Worm (Caenorhabditis elegans): ENCODE data around the gene B0272.3.

B0272.3 gene

DNA sequence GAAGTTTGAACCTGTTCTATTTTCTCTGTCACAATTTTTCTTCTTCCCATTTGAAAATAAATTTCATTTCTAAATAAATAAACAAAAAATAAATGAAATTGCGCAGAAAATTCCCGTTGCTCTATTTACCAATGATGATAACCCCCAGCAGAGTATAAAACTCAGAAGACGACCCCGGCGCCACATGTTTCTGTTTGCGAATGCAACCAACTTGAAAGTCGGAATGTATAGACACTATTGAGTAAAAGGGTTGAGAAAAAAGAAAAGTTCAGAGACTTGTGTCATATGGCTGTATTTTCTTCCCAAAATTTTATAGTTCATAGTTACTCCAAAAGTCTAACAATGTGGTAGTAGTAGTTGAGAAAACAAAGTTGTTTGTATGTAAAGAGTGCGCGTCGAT, 19.6 kb upstream of the B0272.3 start:
- TF ChIP-seq tbx-8 (GFP tag; optimal IDR thresholded peaks at IDR 0.05) (no peak), unc-62 (GFP tag; optimal IDR thresholded peaks at IDR 0.05) (no peak), M03D4.4 (tag; optimal IDR thresholded peaks at IDR 0.05) (no peak), nhr-28 (tag; optimal IDR thresholded peaks at IDR 0.05) (no peak), zip-8 (tag; optimal IDR thresholded peaks at IDR 0.05) (no peak), sptf-1 (tag; optimal IDR thresholded peaks at IDR 0.05) (no peak), drap-1 (GFP tag; optimal IDR thresholded peaks at IDR 0.05) (no peak), mep-1 (tag; optimal IDR thresholded peaks at IDR 0.05) (no peak), cnd-1 (tag; optimal IDR thresholded peaks at IDR 0.05) (no peak), unc-39 (tag; optimal IDR thresholded peaks at IDR 0.05) (no peak), nhr-76 (tag; optimal IDR thresholded peaks at IDR 0.05) (no peak), mab-5 (tag; optimal IDR thresholded peaks at IDR 0.05) (no peak), hlh-1 (tag; optimal IDR thresholded peaks at IDR 0.05) (no peak), mls-2 (tag; optimal IDR thresholded peaks at IDR 0.05) (no peak), lsy-2 (tag; optimal IDR thresholded peaks at IDR 0.05) (no peak), snpc-4 (tag; optimal IDR thresholded peaks at IDR 0.05) (no peak)

DNA sequence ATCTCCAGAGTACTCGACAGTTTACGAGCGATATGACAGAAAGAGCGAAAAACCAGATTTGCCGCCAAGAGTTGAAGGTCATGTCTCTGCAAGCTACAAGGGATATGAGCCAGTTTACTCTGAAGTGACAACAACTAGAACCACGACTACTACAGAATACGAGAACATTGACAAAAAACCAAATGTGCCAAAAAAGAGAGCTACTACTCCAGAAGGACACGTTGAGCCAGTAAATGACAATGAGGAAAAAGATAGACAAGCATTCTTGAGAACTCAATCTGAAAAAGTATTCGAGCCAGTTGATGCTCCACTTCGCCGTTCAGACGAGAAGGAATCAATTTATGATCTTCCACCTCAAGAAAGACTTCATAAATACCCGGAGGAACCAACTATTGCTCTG, 13.9 kb upstream of the B0272.3 start:
- TF ChIP-seq sptf-1 (tag; optimal IDR thresholded peaks at IDR 0.05) = no peak
- TF ChIP-seq ces-1 (GFP tag; optimal IDR thresholded peaks at IDR 0.05) = no peak
- no peak for TF ChIP-seq nhr-12 (tag; optimal IDR thresholded peaks at IDR 0.05)
- TF ChIP-seq nhr-76 (tag; optimal IDR thresholded peaks at IDR 0.05) = no peak
- TF ChIP-seq ceh-39 (tag; optimal IDR thresholded peaks at IDR 0.05) = no peak
- TF ChIP-seq bed-3 (GFP tag; optimal IDR thresholded peaks at IDR 0.05) = no peak
- TF ChIP-seq lin-13 (tag; optimal IDR thresholded peaks at IDR 0.05) = no peak
- no peak for TF ChIP-seq unc-39 (tag; optimal IDR thresholded peaks at IDR 0.05)
- no peak for TF ChIP-seq blmp-1 (tag; optimal IDR thresholded peaks at IDR 0.05)
- TF ChIP-seq unc-120 (tag; optimal IDR thresholded peaks at IDR 0.05; ENCODE audit: poor library complexity, severe bottlenecking) = no peak
- no peak for TF ChIP-seq ceh-43 (GFP tag; optimal IDR thresholded peaks at IDR 0.05)
- no peak for TF ChIP-seq mep-1 (tag; optimal IDR thresholded peaks at IDR 0.05)
- no peak for TF ChIP-seq flh-1 (GFP tag; optimal IDR thresholded peaks at IDR 0.05)
- TF ChIP-seq tbx-8 (GFP tag; optimal IDR thresholded peaks at IDR 0.05) = no peak
- TF ChIP-seq zip-8 (tag; optimal IDR thresholded peaks at IDR 0.05) = no peak

DNA sequence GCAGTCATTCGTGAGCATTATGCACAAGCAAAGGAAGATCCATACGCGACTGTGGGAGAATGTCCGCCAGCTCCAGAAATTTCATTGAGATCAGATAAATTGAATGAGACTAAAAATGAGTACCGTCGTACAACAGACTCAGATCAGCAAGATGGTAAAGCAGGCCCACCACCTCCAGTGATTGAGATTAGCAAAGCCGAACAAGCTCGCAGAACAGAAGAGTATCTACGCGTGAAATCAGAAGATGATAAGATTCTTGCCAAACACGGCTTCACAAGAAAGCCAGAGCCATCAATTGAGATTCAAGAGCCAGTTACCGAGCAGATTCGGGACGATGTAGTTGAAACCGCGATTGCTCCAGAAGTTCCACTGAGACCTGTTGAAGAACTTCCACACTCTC, 13.3 kb upstream of the B0272.3 start:
- TF ChIP-seq snpc-4 (tag; optimal IDR thresholded peaks at IDR 0.05) (no peak), elt-1 (tag; optimal IDR thresholded peaks at IDR 0.05; ENCODE audit: borderline replicate concordance, insufficient read depth) (no peak), ces-1 (GFP tag; optimal IDR thresholded peaks at IDR 0.05) (no peak), lin-32 (GFP tag; optimal IDR thresholded peaks at IDR 0.05) (no peak), cnd-1 (tag; optimal IDR thresholded peaks at IDR 0.05) (no peak), lsy-2 (tag; optimal IDR thresholded peaks at IDR 0.05) (no peak), elt-3 (tag; optimal IDR thresholded peaks at IDR 0.05) (no peak)

DNA sequence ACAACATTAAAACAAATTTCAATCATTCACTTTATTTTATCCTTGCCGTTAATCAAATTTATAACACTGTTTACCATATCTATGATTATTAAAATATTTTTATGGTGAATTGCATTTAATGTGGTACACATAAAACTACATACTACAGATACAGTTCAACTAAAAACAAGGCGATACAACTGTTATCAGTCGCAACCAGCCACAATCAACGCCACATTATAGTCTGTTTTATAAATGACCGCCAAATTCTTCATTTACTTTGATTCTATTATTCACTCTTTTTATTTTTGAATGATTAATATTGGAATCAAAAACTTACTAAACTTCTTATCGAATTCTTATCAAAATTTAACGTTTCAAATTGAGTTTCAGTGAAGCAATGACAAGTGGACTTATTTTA, 3.2 kb upstream of the B0272.3 start, which contains the start of gene B0272.4:
B0272.4 (plus strand) TSS at position 373 of the 400 bp plus-strand sequence.
- TF ChIP-seq cnd-1 (tag; optimal IDR thresholded peaks at IDR 0.05) = no peak

DNA sequence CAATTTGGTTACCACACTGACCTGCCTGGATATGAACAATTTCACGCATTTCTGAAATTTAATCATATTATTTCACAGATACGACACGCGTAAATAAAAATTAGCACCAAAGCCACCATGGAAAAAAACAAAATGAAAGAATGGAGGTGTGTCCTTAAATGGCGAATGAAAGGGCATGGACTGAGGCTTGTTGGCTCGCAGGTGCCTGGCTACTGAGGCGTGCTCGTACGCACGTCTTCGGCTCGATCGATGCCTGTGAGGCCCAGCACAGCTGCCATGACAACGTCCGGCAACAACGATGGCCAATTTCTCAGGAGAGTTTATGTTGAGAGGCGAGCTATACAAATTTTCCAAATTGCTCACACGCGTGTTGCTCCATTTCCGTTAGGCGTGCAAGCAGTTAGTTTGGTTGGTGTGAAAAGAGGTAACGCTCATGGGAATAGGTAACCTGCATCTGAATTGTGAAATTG, 5.6 kb downstream of the B0272.3 start, which contains the start of gene tbb-4:
tbb-4 (minus strand) TSS at position 51 of the 470 bp plus-strand sequence.
- TF ChIP-seq hlh-1 (tag; optimal IDR thresholded peaks at IDR 0.05) = no peak
- peak; percentile 51 for TF ChIP-seq lin-32 (GFP tag; optimal IDR thresholded peaks at IDR 0.05)

DNA sequence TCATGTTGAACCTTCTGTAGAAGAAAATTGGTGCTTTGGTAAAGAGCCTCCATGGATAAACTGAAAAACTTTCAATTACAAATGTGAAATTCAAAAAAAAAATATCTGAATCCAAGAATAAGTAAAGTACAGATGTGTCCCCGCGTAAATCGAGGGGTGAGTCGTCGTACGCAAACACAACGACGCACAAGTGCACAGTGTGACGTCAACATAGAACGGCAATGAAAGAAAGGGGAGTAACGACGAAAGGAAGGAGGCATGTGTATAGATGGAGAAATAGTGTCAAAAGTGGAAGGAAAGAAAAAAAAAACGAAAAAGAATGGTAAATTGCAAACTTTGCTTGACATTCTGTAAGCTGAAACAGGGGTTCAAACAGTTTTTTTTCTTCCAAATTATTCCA, 10.3 kb downstream of the B0272.3 start, which contains the start of gene memb-1:
memb-1 (minus strand) TSS at position 60 of the 400 bp plus-strand sequence.
- TF ChIP-seq sptf-1 (tag; optimal IDR thresholded peaks at IDR 0.05) (peak; percentile 47), elt-1 (tag; optimal IDR thresholded peaks at IDR 0.05; ENCODE audit: borderline replicate concordance, insufficient read depth) (no peak), lin-13 (tag; optimal IDR thresholded peaks at IDR 0.05) (peak; percentile 3), ceh-43 (GFP tag; optimal IDR thresholded peaks at IDR 0.05) (no peak), zip-8 (tag; optimal IDR thresholded peaks at IDR 0.05) (peak; percentile 55), tbx-8 (GFP tag; optimal IDR thresholded peaks at IDR 0.05) (no peak), mep-1 (tag; optimal IDR thresholded peaks at IDR 0.05) (peak; percentile 80), lsy-2 (tag; optimal IDR thresholded peaks at IDR 0.05) (peak; percentile 15), ces-1 (GFP tag; optimal IDR thresholded peaks at IDR 0.05) (peak; percentile 38), pha-4 (tag; optimal IDR thresholded peaks at IDR 0.05) (peak; percentile 65), drap-1 (GFP tag; optimal IDR thresholded peaks at IDR 0.05) (peak; percentile 52), mls-2 (tag; optimal IDR thresholded peaks at IDR 0.05) (peak; percentile 20)

All from whole organism, mixed stage, embryonic.